Worm (Caenorhabditis elegans): ENCODE results near the gene srh-70.

Gene srh-70

DNA sequence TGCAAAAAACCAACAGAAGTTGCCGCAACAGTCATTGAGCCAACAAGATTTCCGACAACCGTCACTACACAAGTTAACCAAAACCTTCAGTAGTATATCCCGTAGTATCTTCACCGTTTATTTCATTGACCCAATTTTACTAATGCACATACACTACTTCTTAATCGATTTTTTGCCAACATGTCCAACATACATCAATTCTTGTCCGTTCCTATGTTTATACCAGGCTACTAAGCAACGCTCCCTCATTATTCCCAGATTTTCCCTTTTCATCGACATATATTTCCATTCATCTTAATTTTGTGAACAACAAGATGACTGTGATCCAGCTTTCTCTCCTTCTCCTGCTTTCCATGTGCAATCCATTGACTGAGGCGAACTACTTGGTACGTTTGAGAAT is 47.2 kb upstream of the srh-70 start, which contains the start of gene F49C5.7:
TSS of gene F49C5.7 (plus strand) at position 301 of the 400 bp plus-strand sequence.
- TF ChIP-seq F49E8.2 (tag; optimal IDR thresholded peaks at IDR 0.05; ENCODE audit: insufficient read depth), result no peak
- TF ChIP-seq nhr-80 (tag; optimal IDR thresholded peaks at IDR 0.05), result no peak
- TF ChIP-seq him-1 (tag; optimal IDR thresholded peaks at IDR 0.05), result no peak
- TF ChIP-seq aptf-3 (GFP tag; IDR thresholded peaks at IDR 0.05), result no peak
- no peak for TF ChIP-seq lir-1 (GFP tag; conservative IDR thresholded peaks at IDR 0.05)
- no peak for TF ChIP-seq ceh-100 (GFP tag; IDR thresholded peaks at IDR 0.05)
- no peak for TF ChIP-seq aptf-2 (GFP tag; conservative IDR thresholded peaks at IDR 0.05)
- TF ChIP-seq ceh-58 (GFP tag; IDR thresholded peaks at IDR 0.05), result no peak
- TF ChIP-seq K11D2.4 (GFP tag; IDR thresholded peaks at IDR 0.05), result no peak
- TF ChIP-seq F37B4.10 (GFP tag; IDR thresholded peaks at IDR 0.05), result no peak
- TF ChIP-seq bed-1 (GFP tag; IDR thresholded peaks at IDR 0.05), result no peak
- no peak for TF ChIP-seq Y56A3A.18 (GFP tag; IDR thresholded peaks at IDR 0.05)

ce11 chrII:12560210-12560609 is 41.6 kb upstream of the srh-70 start, which contains the start of gene F49C5.12:
Gene F49C5.12 (minus strand): TSS chrII:12560310.
- TF ChIP-seq sptf-2 (GFP tag; optimal IDR thresholded peaks at IDR 0.05), result no peak
- no peak for TF ChIP-seq let-607 (tag; optimal IDR thresholded peaks at IDR 0.05)
- no peak for TF ChIP-seq akir-1 (GFP tag; optimal IDR thresholded peaks at IDR 0.05)
- TF ChIP-seq madf-10 (tag; optimal IDR thresholded peaks at IDR 0.05), result no peak
- TF ChIP-seq ets-4 (GFP tag; optimal IDR thresholded peaks at IDR 0.05), result no peak
- TF ChIP-seq unc-130 (GFP tag; optimal IDR thresholded peaks at IDR 0.05), result no peak
- no peak for TF ChIP-seq ceh-40 (GFP tag; IDR thresholded peaks at IDR 0.05)
- TF ChIP-seq let-526 (GFP tag; IDR thresholded peaks at IDR 0.05), result no peak
- TF ChIP-seq F22D6.2 (tag; optimal IDR thresholded peaks at IDR 0.05), result no peak
- no peak for TF ChIP-seq Y53G8AR.9 (GFP tag; conservative IDR thresholded peaks at IDR 0.05)
- no peak for TF ChIP-seq ceh-79 (tag; optimal IDR thresholded peaks at IDR 0.05)
- TF ChIP-seq lin-35 (GFP tag; optimal IDR thresholded peaks at IDR 0.05), result no peak
- no peak for TF ChIP-seq ztf-22 (GFP tag; optimal IDR thresholded peaks at IDR 0.05)

ce11 chrII:12555579-12555978 is 36.9 kb upstream of the srh-70 start, which contains the start of gene F49C5.11:
Gene F49C5.11 (plus strand): TSS chrII:12555879.
- no peak for TF ChIP-seq rpc-1 (optimal IDR thresholded peaks at IDR 0.05)
- TF ChIP-seq rpc-1 (tag; optimal IDR thresholded peaks at IDR 0.05), result no peak
- no peak for TF ChIP-seq cebp-2 (GFP tag; IDR thresholded peaks at IDR 0.05)
- no peak for TF ChIP-seq attf-6 (GFP tag; IDR thresholded peaks at IDR 0.05)
- no peak for TF ChIP-seq F57C9.4 (tag; optimal IDR thresholded peaks at IDR 0.05)
- no peak for TF ChIP-seq tbp1 (GFP tag; optimal IDR thresholded peaks at IDR 0.05)
- TF ChIP-seq B0261.1 (tag; optimal IDR thresholded peaks at IDR 0.05), result no peak
- no peak for TF ChIP-seq unc-130 (GFP tag; optimal IDR thresholded peaks at IDR 0.05)

ce11 chrII:12550940-12551339 is 32.3 kb upstream of the srh-70 start:
- TF ChIP-seq nhr-120 (GFP tag; IDR thresholded peaks at IDR 0.05), result no peak
- TF ChIP-seq F23B12.7 (tag; optimal IDR thresholded peaks at IDR 0.05; ENCODE audit: insufficient read depth), result no peak
- TF ChIP-seq ZK185.1 (tag; optimal IDR thresholded peaks at IDR 0.05; ENCODE audit: poor library complexity, severe bottlenecking), result no peak
- no peak for TF ChIP-seq rpc-1 (optimal IDR thresholded peaks at IDR 0.05)
- TF ChIP-seq rpc-1 (tag; optimal IDR thresholded peaks at IDR 0.05), result no peak
- no peak for TF ChIP-seq ets-4 (GFP tag; optimal IDR thresholded peaks at IDR 0.05)
- no peak for TF ChIP-seq madf-6 (GFP tag; IDR thresholded peaks at IDR 0.05)
- no peak for TF ChIP-seq unc-62 (GFP tag; optimal IDR thresholded peaks at IDR 0.05)
- TF ChIP-seq F57C9.4 (tag; optimal IDR thresholded peaks at IDR 0.05), result no peak
- no peak for TF ChIP-seq F33H1.4 (GFP tag; IDR thresholded peaks at IDR 0.05)
- no peak for TF ChIP-seq ceh-40 (GFP tag; IDR thresholded peaks at IDR 0.05)
- TF ChIP-seq K12H6.12 (tag; optimal IDR thresholded peaks at IDR 0.05), result no peak
- TF ChIP-seq egl-18 (GFP tag; IDR thresholded peaks at IDR 0.05), result no peak
- TF ChIP-seq let-526 (GFP tag; IDR thresholded peaks at IDR 0.05), result no peak
- TF ChIP-seq hrde-1 (tag; optimal IDR thresholded peaks at IDR 0.05; ENCODE audit: borderline replicate concordance), result no peak

Measured in whole organism, young adult.